Worm (Caenorhabditis elegans) whole organism, L4 larva: ENCODE results near the gene aff-1.

Experiments
- F10B5.3 ChIP-seq: sonication (generic microtip); optimal IDR thresholded peaks from 2 replicates; lab custom pipeline; 2016; ENCODE audit warnings: mild to moderate bottlenecking, missing genetic modification characterization, missing compliant biosample characterization
- R02D3.7 ChIP-seq: fragments of 150-350 bp; sonication (generic microtip); optimal IDR thresholded peaks from 3 replicates; lab custom pipeline; 2014; ENCODE audit warnings: missing biosample characterization, missing genetic modification characterization
- T26A8.4 ChIP-seq: fragments of 200-800 bp; sonication (Bioruptor generic); IDR thresholded peaks from 2 replicates; pipeline ENCODE4 v1.3.6; 2022; ENCODE audit warnings: missing genetic modification characterization, missing compliant biosample characterization
- Y105C5A.15 ChIP-seq: fragments of 200-800 bp; sonication (Bioruptor generic); IDR thresholded peaks from 2 replicates; pipeline ENCODE4 v1.3.6; 2022; ENCODE audit warnings: missing genetic modification characterization, missing compliant biosample characterization
- Y48G9A.11 ChIP-seq: fragments of 200-800 bp; sonication (Bioruptor generic); IDR thresholded peaks from 2 replicates; pipeline ENCODE4 v1.3.6; 2022; ENCODE audit warnings: missing genetic modification reagents, missing genetic modification characterization, missing compliant biosample characterization
- ZK337.2 ChIP-seq: fragments of 200-800 bp; sonication (Bioruptor generic); IDR thresholded peaks from 2 replicates; pipeline ENCODE4 v1.3.6; 2022; ENCODE audit warnings: missing genetic modification reagents, missing genetic modification characterization, missing compliant biosample characterization
- ama-1 ChIP-seq: fragments of 150-350 bp; optimal IDR thresholded peaks from 2 replicates; lab custom pipeline; 2014; ENCODE audit warnings: inconsistent platforms, mixed read lengths
- arid-1 ChIP-seq: fragments of 200-800 bp; sonication (Bioruptor generic); conservative IDR thresholded peaks from 2 replicates; pipeline ENCODE4 v1.3.6; 2022; ENCODE audit warnings: missing genetic modification reagents, missing genetic modification characterization, missing compliant biosample characterization
- ceh-20 ChIP-seq: fragments of 200-800 bp; sonication (Bioruptor generic); IDR thresholded peaks from 2 replicates; pipeline ENCODE4 v1.3.6; 2022; ENCODE audit warnings: missing genetic modification reagents, missing genetic modification characterization, missing compliant biosample characterization
- ceh-28 ChIP-seq: fragments of 150-350 bp; optimal IDR thresholded peaks from 2 replicates; lab custom pipeline; 2014; ENCODE audit warnings: missing biosample characterization, missing genetic modification reagents, missing genetic modification characterization
- ceh-32 ChIP-seq: sonication (generic microtip); optimal IDR thresholded peaks from 2 replicates; lab custom pipeline; 2016; ENCODE audit warnings: mild to moderate bottlenecking, missing genetic modification characterization, missing compliant biosample characterization; ENCODE audit not compliant: poor library complexity
- ceh-82 ChIP-seq: sonication (generic microtip); optimal IDR thresholded peaks from 2 replicates; lab custom pipeline; 2017; ENCODE audit warnings: missing biosample characterization, missing genetic modification characterization
- ces-1 ChIP-seq: fragments of 150-350 bp; sonication (generic microtip); optimal IDR thresholded peaks from 4 replicates; lab custom pipeline; 2014; ENCODE audit warnings: missing biosample characterization, missing genetic modification reagents, missing genetic modification characterization
- cey-2 ChIP-seq: sonication (generic microtip); optimal IDR thresholded peaks from 3 replicates; lab custom pipeline; 2017; ENCODE audit warnings: missing genetic modification characterization, mild to moderate bottlenecking, missing compliant biosample characterization, antibody characterized with exemption, borderline replicate concordance; ENCODE audit not compliant: insufficient read depth
- daf-16 ChIP-seq, 3 experiments: sonication (generic microtip); optimal IDR thresholded peaks; 2 replicates each; lab custom pipeline; 2016 to 2017; ENCODE audit warnings: missing genetic modification characterization in 3 of 3, missing genetic modification reagents in 3 of 3, mild to moderate bottlenecking in 2 of 3, missing compliant biosample characterization in 2 of 3, missing biosample characterization in 1 of 3, moderate library complexity in 1 of 3
- daf-19 ChIP-seq: fragments of 200-800 bp; sonication (Bioruptor generic); conservative IDR thresholded peaks from 2 replicates; pipeline ENCODE4 v1.3.6; 2022; ENCODE audit warnings: missing genetic modification characterization, missing compliant biosample characterization
- daf-8 ChIP-seq: fragments of 200-800 bp; sonication (Bioruptor generic); IDR thresholded peaks from 2 replicates; pipeline ENCODE4 v1.3.6; 2022; ENCODE audit warnings: missing genetic modification characterization, missing compliant biosample characterization
- dmd-6 ChIP-seq: fragments of 200-800 bp; sonication (Bioruptor generic); IDR thresholded peaks from 2 replicates; pipeline ENCODE4 v1.3.6; 2022; ENCODE audit warnings: missing genetic modification reagents, missing genetic modification characterization, missing compliant biosample characterization
- dmd-8 ChIP-seq: fragments of 200-800 bp; sonication (Bioruptor generic); IDR thresholded peaks from 2 replicates; pipeline ENCODE4 v1.3.6; 2022; ENCODE audit warnings: missing genetic modification characterization, missing compliant biosample characterization
- duxl-1 ChIP-seq: sonication (generic microtip); optimal IDR thresholded peaks from 2 replicates; lab custom pipeline; 2016; ENCODE audit warnings: mild to moderate bottlenecking, missing genetic modification characterization, moderate library complexity, missing compliant biosample characterization; ENCODE audit not compliant: poor library complexity
- dve-1 ChIP-seq: sonication (generic microtip); optimal IDR thresholded peaks from 2 replicates; lab custom pipeline; 2017; ENCODE audit warnings: antibody characterized with exemption, mild to moderate bottlenecking, missing genetic modification characterization, missing compliant biosample characterization; ENCODE audit not compliant: insufficient read depth
- egl-27 ChIP-seq: sonication (generic microtip); optimal IDR thresholded peaks from 3 replicates; lab custom pipeline; 2017; ENCODE audit warnings: missing biosample characterization, missing genetic modification reagents, missing genetic modification characterization
- egl-43 ChIP-seq: fragments of 200-800 bp; sonication (Bioruptor generic); IDR thresholded peaks from 2 replicates; pipeline ENCODE4 v1.3.6; 2022; ENCODE audit warnings: missing genetic modification reagents, missing genetic modification characterization, missing compliant biosample characterization
- fos-1 ChIP-seq: fragments of 150-350 bp; optimal IDR thresholded peaks from 2 replicates; lab custom pipeline; 2014; ENCODE audit warnings: missing biosample characterization, missing genetic modification characterization
- gei-8 ChIP-seq: fragments of 200-800 bp; sonication (Bioruptor generic); optimal IDR thresholded peaks from 2 replicates; lab custom pipeline; 2018; ENCODE audit warnings: mild to moderate bottlenecking, missing genetic modification characterization, missing compliant biosample characterization
- hlh-11 ChIP-seq: fragments of 200-800 bp; sonication (Bioruptor generic); optimal IDR thresholded peaks from 2 replicates; lab custom pipeline; 2018; ENCODE audit warnings: mild to moderate bottlenecking, missing genetic modification characterization, missing compliant biosample characterization
- hmg-1.1 ChIP-seq: fragments of 200-800 bp; sonication (Bioruptor generic); IDR thresholded peaks from 2 replicates; pipeline ENCODE4 v1.3.6; 2022; ENCODE audit warnings: missing genetic modification reagents, missing genetic modification characterization, missing compliant biosample characterization
- jun-1 ChIP-seq: fragments of 150-350 bp; optimal IDR thresholded peaks from 2 replicates; lab custom pipeline; 2014; ENCODE audit warnings: missing biosample characterization, missing genetic modification reagents, missing genetic modification characterization
- lim-7 ChIP-seq: fragments of 200-800 bp; sonication (Bioruptor generic); IDR thresholded peaks from 2 replicates; pipeline ENCODE4 v1.3.6; 2022; ENCODE audit warnings: missing genetic modification characterization, missing compliant biosample characterization
- lin-15B ChIP-seq: fragments of 150-350 bp; sonication (generic microtip); optimal IDR thresholded peaks from 3 replicates; lab custom pipeline; 2014; ENCODE audit warnings: missing biosample characterization, missing genetic modification characterization
- lsy-2 ChIP-seq, 2 experiments: fragments of 150-350 bp in 1 of 2; sonication (generic microtip) in 1 of 2; optimal IDR thresholded peaks; 2 replicates each; lab custom pipeline; 2014 to 2017; ENCODE audit warnings: missing biosample characterization in 2 of 2, missing genetic modification characterization in 2 of 2
- madf-5 ChIP-seq, 2 experiments: fragments of 200-800 bp; sonication (Bioruptor generic); IDR thresholded peaks; 2 replicates each; pipeline ENCODE4 v1.3.6; 2022; ENCODE audit warnings: missing compliant biosample characterization in 2 of 2, missing genetic modification characterization in 2 of 2
- mep-1 ChIP-seq: fragments of 150-350 bp; sonication (generic microtip); optimal IDR thresholded peaks from 3 replicates; lab custom pipeline; 2014; ENCODE audit warnings: missing biosample characterization, missing genetic modification characterization
- mxl-3 ChIP-seq: fragments of 200-800 bp; sonication (Bioruptor generic); optimal IDR thresholded peaks from 2 replicates; lab custom pipeline; 2018; ENCODE audit warnings: mild to moderate bottlenecking, missing genetic modification characterization, missing compliant biosample characterization
- nhr-10 ChIP-seq: fragments of 150-350 bp; optimal IDR thresholded peaks from 2 replicates; lab custom pipeline; 2014; ENCODE audit warnings: missing biosample characterization, missing genetic modification characterization
- nhr-102 ChIP-seq: sonication (generic microtip); optimal IDR thresholded peaks from 2 replicates; lab custom pipeline; 2016; ENCODE audit warnings: mild to moderate bottlenecking, missing genetic modification characterization, moderate library complexity, missing compliant biosample characterization
- nhr-11 ChIP-seq: fragments of 150-350 bp; optimal IDR thresholded peaks from 2 replicates; lab custom pipeline; 2014; ENCODE audit warnings: missing biosample characterization, missing genetic modification characterization
- nhr-111 ChIP-seq: fragments of 200-800 bp; sonication (Bioruptor generic); optimal IDR thresholded peaks from 2 replicates; lab custom pipeline; 2018; ENCODE audit warnings: mild to moderate bottlenecking, missing genetic modification characterization, missing compliant biosample characterization
- nhr-237 ChIP-seq: sonication (generic microtip); optimal IDR thresholded peaks from 2 replicates; lab custom pipeline; 2017; ENCODE audit warnings: missing biosample characterization, missing genetic modification characterization
- nhr-41 ChIP-seq: fragments of 200-800 bp; sonication (Bioruptor generic); IDR thresholded peaks from 2 replicates; pipeline ENCODE4 v1.3.6; 2022; ENCODE audit warnings: missing genetic modification reagents, missing genetic modification characterization, missing compliant biosample characterization
- nhr-48 ChIP-seq: sonication (generic microtip); optimal IDR thresholded peaks from 2 replicates; lab custom pipeline; 2016; ENCODE audit warnings: mild to moderate bottlenecking, missing genetic modification characterization, missing compliant biosample characterization
- rbr-2 ChIP-seq: sonication (generic microtip); optimal IDR thresholded peaks from 2 replicates; lab custom pipeline; 2016; ENCODE audit warnings: missing genotype, missing genetic modification characterization, missing compliant biosample characterization
- skn-1 ChIP-seq: fragments of 150-350 bp; optimal IDR thresholded peaks from 2 replicates; lab custom pipeline; 2014; ENCODE audit warnings: missing biosample characterization, missing genetic modification characterization
- snpc-1.2 ChIP-seq: fragments of 200-800 bp; sonication (Bioruptor generic); IDR thresholded peaks from 2 replicates; pipeline ENCODE4 v1.3.6; 2022; ENCODE audit warnings: missing genetic modification reagents, missing genetic modification characterization, missing compliant biosample characterization
- snpc-4 ChIP-seq: fragments of 150-350 bp; optimal IDR thresholded peaks from 2 replicates; lab custom pipeline; 2014; ENCODE audit warnings: missing biosample characterization, missing genetic modification characterization
- tra-1 ChIP-seq: fragments of 200-800 bp; sonication (Bioruptor generic); IDR thresholded peaks from 2 replicates; pipeline ENCODE4 v1.3.6; 2022; ENCODE audit warnings: missing genetic modification reagents, missing genetic modification characterization, missing compliant biosample characterization
- unc-39 ChIP-seq: sonication (generic microtip); optimal IDR thresholded peaks from 2 replicates; lab custom pipeline; 2017; ENCODE audit warnings: missing biosample characterization, missing genetic modification characterization
- vab-7 ChIP-seq: fragments of 200-800 bp; sonication (Bioruptor generic); IDR thresholded peaks from 2 replicates; pipeline ENCODE4 v1.3.6; 2022; ENCODE audit warnings: missing genetic modification reagents, missing genetic modification characterization, missing compliant biosample characterization
- zfp-2 ChIP-seq: sonication (generic microtip); optimal IDR thresholded peaks from 2 replicates; lab custom pipeline; 2016; ENCODE audit warnings: mild to moderate bottlenecking, missing genetic modification characterization, missing compliant biosample characterization
- zfp-3 ChIP-seq: fragments of 200-800 bp; sonication (Bioruptor generic); conservative IDR thresholded peaks from 2 replicates; pipeline ENCODE4 v1.3.6; 2022; ENCODE audit warnings: missing genetic modification reagents, missing genetic modification characterization, missing compliant biosample characterization
- ztf-7 ChIP-seq: fragments of 150-350 bp; optimal IDR thresholded peaks from 2 replicates; lab custom pipeline; 2014; ENCODE audit warnings: missing biosample characterization, missing genetic modification characterization

Gene aff-1

DNA sequence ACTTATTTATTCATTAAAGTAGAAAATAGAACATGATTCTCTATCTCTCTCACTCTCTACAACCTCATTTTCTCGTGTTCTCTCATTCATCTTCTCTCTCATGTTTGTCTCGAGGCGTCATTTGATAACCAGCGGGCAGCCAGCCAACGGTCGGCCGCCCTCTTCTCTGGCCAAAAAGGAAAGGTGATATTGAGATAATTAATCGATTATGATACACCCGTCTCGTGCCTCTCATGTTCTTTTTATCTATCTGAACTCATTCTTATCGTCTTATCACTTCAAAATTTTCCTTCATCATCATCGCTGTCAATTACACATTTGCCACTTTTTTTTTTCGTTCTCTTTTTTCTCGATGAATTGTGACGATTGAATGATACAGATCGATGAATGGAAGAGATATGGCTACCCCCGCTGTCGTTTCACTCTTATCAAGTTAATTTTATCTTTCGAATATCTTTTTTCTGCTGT lies 20.9 kb downstream of the aff-1 start (continued):
- TF ChIP-seq daf-16 (GFP tag; optimal IDR thresholded peaks at IDR 0.05; lab: Kevin White, UChicago) (peak; percentile 28 to 85), daf-16 (tag; optimal IDR thresholded peaks at IDR 0.05; lab: Kevin White, UChicago) (peak; percentile 93), zfp-2 (no peak), hmg-1.1 (GFP tag; lab: Robert Waterston, UW) (0 out of 2 replicates have a peak, but pooled peaks have one; percentile 33), egl-27 (peak; percentile 96), lin-15B (tag; lab: Kevin White, UChicago) (no peak), mxl-3 (GFP tag; lab: Kevin White, UChicago) (peak; percentile 94), nhr-11 (tag; lab: Kevin White, UChicago) (peak; percentile 9), F10B5.3 (tag; lab: Kevin White, UChicago) (no peak), duxl-1 (tag; lab: Kevin White, UChicago) (peak; percentile 1), jun-1 (tag; lab: Kevin White, UChicago) (peak; percentile 63), nhr-102 (tag; lab: Kevin White, UChicago) (peak; percentile 95), tra-1 (GFP tag; lab: Robert Waterston, UW) (peak; percentile 99), skn-1 (tag; lab: Kevin White, UChicago) (no peak), nhr-237 (no peak), dve-1 (tag; lab: Kevin White, UChicago) (peak; percentile 98), unc-39 (tag; lab: Kevin White, UChicago) (no peak), T26A8.4 (GFP tag; lab: Robert Waterston, UW) (peak; percentile 48), ama-1 (lab: Kevin White, UChicago) (no peak), ztf-7 (no peak), cey-2 (tag; lab: Kevin White, UChicago) (peak; percentile 94), arid-1 (GFP tag; lab: Robert Waterston, UW) (peak; percentile 75; the same call in 1 of the 2 replicates), ces-1 (GFP tag; lab: Kevin White, UChicago) (no peak), daf-8 (GFP tag; lab: Robert Waterston, UW) (no peak), vab-7 (GFP tag; lab: Robert Waterston, UW) (no peak), mep-1 (peak; percentile 84), ceh-28 (tag; lab: Kevin White, UChicago) (peak; percentile 67), hlh-11 (tag; lab: Kevin White, UChicago) (peak; percentile 99), madf-5 (GFP tag; IDR thresholded peaks at IDR 0.05; lab: Robert Waterston, UW) (no peak), ZK337.2 (GFP tag; lab: Robert Waterston, UW) (no peak), rbr-2 (peak; percentile 44), nhr-41 (GFP tag; lab: Robert Waterston, UW) (peak; percentile 94), nhr-10 (peak; percentile 92), nhr-111 (GFP tag; lab: Kevin White, UChicago) (no peak), egl-43 (GFP tag; lab: Robert Waterston, UW) (no peak), fos-1 (tag; lab: Kevin White, UChicago) (peak; percentile 59), snpc-1.2 (GFP tag; lab: Robert Waterston, UW) (no peak), R02D3.7 (tag; lab: Kevin White, UChicago) (no peak), snpc-4 (tag; lab: Kevin White, UChicago) (no peak), dmd-8 (GFP tag; lab: Robert Waterston, UW) (no peak), Y105C5A.15 (GFP tag; lab: Robert Waterston, UW) (no peak), nhr-48 (tag; lab: Kevin White, UChicago) (peak; percentile 98), daf-19 (GFP tag; lab: Robert Waterston, UW) (no peak), gei-8 (GFP tag; lab: Kevin White, UChicago) (peak; percentile 72), zfp-3 (GFP tag; lab: Robert Waterston, UW) (0 out of 2 replicates have a peak, but pooled peaks have one; percentile 49), ceh-20 (GFP tag; lab: Robert Waterston, UW) (peak; percentile 89), lsy-2 (tag; optimal IDR thresholded peaks at IDR 0.05; lab: Kevin White, UChicago) (peak; percentile 74 to 77), lim-7 (no peak), dmd-6 (GFP tag; lab: Robert Waterston, UW) (peak; percentile 99), Y48G9A.11 (no peak), ceh-32 (no peak), ceh-82 (no peak)
